Fruit fly (Drosophila melanogaster) whole organism, embryonic: ENCODE results near the gene CG45065.

Experiments
- Ada2b ChIP-seq: fragments of 200-800 bp; sonication (Bioruptor generic); IDR thresholded peaks from 2 replicates; pipeline ENCODE4 v1.3.6; 2022; ENCODE audit warnings: missing biosample characterization, missing genetic modification characterization
- Atf3 ChIP-seq: fragments of 200-800 bp; sonication (Bioruptor generic); optimal IDR thresholded peaks from 3 replicates; lab custom pipeline; 2016; ENCODE audit warnings: missing biosample characterization, missing genetic modification characterization
- Awh ChIP-seq: fragments of 200-800 bp; sonication (Bioruptor generic); IDR thresholded peaks from 2 replicates; pipeline ENCODE4, ENCODE4 v1.3.6; 2022; ENCODE audit warnings: missing biosample characterization, missing genetic modification characterization
- Bdp1 ChIP-seq: fragments of 200-800 bp; sonication (Bioruptor generic); optimal IDR thresholded peaks from 3 replicates; lab custom pipeline; 2016; ENCODE audit warnings: missing biosample characterization, missing genetic modification characterization
- CG10654 ChIP-seq: fragments of 200-800 bp; sonication (Bioruptor generic); optimal IDR thresholded peaks from 2 replicates; lab custom pipeline; 2016; ENCODE audit warnings: missing biosample characterization, missing genetic modification characterization
- CG11695 ChIP-seq: fragments of 200-800 bp; sonication (Bioruptor generic); IDR thresholded peaks from 3 replicates; pipeline ENCODE4 v1.3.6; 2022; ENCODE audit warnings: missing biosample characterization, missing genetic modification characterization
- CG11723 ChIP-seq: fragments of 200-800 bp; sonication (Bioruptor generic); optimal IDR thresholded peaks from 2 replicates; lab custom pipeline; 2017; ENCODE audit warnings: missing biosample characterization, mild to moderate bottlenecking, missing genetic modification characterization
- CG12155 ChIP-seq: fragments of 200-800 bp; sonication (Bioruptor generic); optimal IDR thresholded peaks from 3 replicates; lab custom pipeline; 2016; ENCODE audit warnings: missing biosample characterization, missing genetic modification characterization
- CG12391 ChIP-seq: fragments of 200-800 bp; sonication (Bioruptor generic); optimal IDR thresholded peaks from 3 replicates; lab custom pipeline; 2018; ENCODE audit warnings: missing biosample characterization, mild to moderate bottlenecking, missing genetic modification characterization, moderate library complexity
- CG12744 ChIP-seq: fragments of 200-800 bp; sonication (Bioruptor generic); optimal IDR thresholded peaks from 2 replicates; lab custom pipeline; 2016; ENCODE audit warnings: missing biosample characterization, missing genetic modification characterization
- CG13424 ChIP-seq: fragments of 200-800 bp; sonication (Bioruptor generic); optimal IDR thresholded peaks from 2 replicates; lab custom pipeline; 2019; ENCODE audit warnings: missing biosample characterization, mild to moderate bottlenecking, missing genetic modification characterization, moderate library complexity
- CG13624 ChIP-seq: fragments of 200-800 bp; sonication (Bioruptor generic); optimal IDR thresholded peaks from 2 replicates; lab custom pipeline; 2016; ENCODE audit warnings: missing biosample characterization, missing genetic modification characterization
- CG14050 ChIP-seq: fragments of 200-800 bp; sonication (Bioruptor generic); IDR thresholded peaks from 3 replicates; pipeline ENCODE4 v1.3.6; 2022; ENCODE audit warnings: missing biosample characterization, missing genetic modification characterization
- CG2202 ChIP-seq: fragments of 200-800 bp; sonication (Bioruptor generic); optimal IDR thresholded peaks from 2 replicates; lab custom pipeline; 2018; ENCODE audit warnings: missing biosample characterization, mild to moderate bottlenecking, missing genetic modification characterization
- CG3163 ChIP-seq: fragments of 200-800 bp; sonication (Bioruptor generic); optimal IDR thresholded peaks from 3 replicates; lab custom pipeline; 2016; ENCODE audit warnings: missing biosample characterization, missing genetic modification characterization
- CG33557 ChIP-seq: fragments of 200-800 bp; sonication (Bioruptor generic); optimal IDR thresholded peaks from 2 replicates; lab custom pipeline; 2019; ENCODE audit warnings: missing biosample characterization, mild to moderate bottlenecking, missing genetic modification characterization, moderate library complexity
- CG6254 ChIP-seq: fragments of 200-800 bp; sonication (Bioruptor generic); optimal IDR thresholded peaks from 3 replicates; lab custom pipeline; 2017; ENCODE audit warnings: mild to moderate bottlenecking, missing biosample characterization, missing genetic modification reagents, missing genetic modification characterization
- CG6272 ChIP-seq: fragments of 200-800 bp; sonication (Bioruptor generic); IDR thresholded peaks from 2 replicates; pipeline ENCODE4 v1.3.6; 2022; ENCODE audit warnings: missing biosample characterization, missing genetic modification characterization
- CG7372 ChIP-seq: fragments of 200-800 bp; sonication (Bioruptor generic); IDR thresholded peaks from 2 replicates; pipeline ENCODE4 v1.3.6; 2022; ENCODE audit warnings: missing biosample characterization, missing genetic modification characterization
- CG7786 ChIP-seq: fragments of 200-800 bp; sonication (Bioruptor generic); optimal IDR thresholded peaks from 2 replicates; lab custom pipeline; 2016; ENCODE audit warnings: missing biosample characterization, missing genetic modification characterization
- CG7987 ChIP-seq: fragments of 200-800 bp; sonication (Bioruptor generic); optimal IDR thresholded peaks from 2 replicates; lab custom pipeline; 2018; ENCODE audit warnings: missing biosample characterization, mild to moderate bottlenecking, missing genetic modification characterization, moderate library complexity
- Dfd ChIP-seq, 2 experiments: fragments of >200 bp; optimal IDR thresholded peaks; 2 replicates each; lab custom pipeline; 2017; ENCODE audit warnings: missing biosample characterization in 2 of 2, missing genetic modification characterization in 2 of 2
- Fer1 ChIP-seq: fragments of 200-800 bp; sonication (Bioruptor generic); optimal IDR thresholded peaks from 2 replicates; lab custom pipeline; 2017; ENCODE audit warnings: missing biosample characterization, mild to moderate bottlenecking, missing genetic modification characterization
- Gsc ChIP-seq: fragments of 200-800 bp; sonication (Bioruptor generic); IDR thresholded peaks from 2 replicates; pipeline ENCODE4 v1.3.6; 2022; ENCODE audit warnings: missing biosample characterization, missing genetic modification characterization
- H2.0 ChIP-seq: fragments of 200-800 bp; sonication (Bioruptor generic); IDR thresholded peaks from 2 replicates; pipeline ENCODE4 v1.3.6; 2022; ENCODE audit warnings: missing biosample characterization, missing genetic modification characterization
- Hmr ChIP-seq: fragments of 200-800 bp; sonication (Bioruptor generic); optimal IDR thresholded peaks from 3 replicates; lab custom pipeline; 2017; ENCODE audit warnings: mild to moderate bottlenecking, missing biosample characterization, missing genetic modification reagents, missing genetic modification characterization
- Lpt ChIP-seq: fragments of >200 bp; optimal IDR thresholded peaks from 2 replicates; lab custom pipeline; 2018; ENCODE audit warnings: missing biosample characterization, missing genetic modification characterization
- Neu2 ChIP-seq: fragments of 200-800 bp; sonication (Bioruptor generic); optimal IDR thresholded peaks from 3 replicates; lab custom pipeline; 2016; ENCODE audit warnings: missing biosample characterization, missing genetic modification characterization, borderline replicate concordance
- Tbp ChIP-seq: fragments of >200 bp; optimal IDR thresholded peaks from 2 replicates; lab custom pipeline; 2018; ENCODE audit warnings: missing biosample characterization, missing genetic modification characterization
- Vsx1 ChIP-seq: fragments of 200-800 bp; sonication (Bioruptor generic); optimal IDR thresholded peaks from 2 replicates; lab custom pipeline; 2017; ENCODE audit warnings: missing biosample characterization, mild to moderate bottlenecking, missing genetic modification characterization, missing genetic modification reagents
- YL-1 ChIP-seq: fragments of 200-800 bp; sonication (Bioruptor generic); optimal IDR thresholded peaks from 3 replicates; lab custom pipeline; 2017; ENCODE audit warnings: missing biosample characterization, mild to moderate bottlenecking, missing genetic modification characterization
- bbx ChIP-seq: fragments of 200-800 bp; sonication (Bioruptor generic); IDR thresholded peaks from 2 replicates; pipeline ENCODE4 v1.3.6; 2022; ENCODE audit warnings: missing biosample characterization, missing genetic modification characterization; ENCODE audit not compliant: partially characterized antibody
- bowl ChIP-seq: fragments of 200-800 bp; sonication (Bioruptor generic); IDR thresholded peaks from 2 replicates; pipeline ENCODE4 v1.3.6; 2022; ENCODE audit warnings: missing biosample characterization, missing genetic modification characterization
- chinmo ChIP-seq: fragments of 200-800 bp; sonication (Bioruptor generic); IDR thresholded peaks from 4 replicates; pipeline ENCODE4 v1.3.6; 2022; ENCODE audit warnings: missing biosample characterization, missing genetic modification characterization; ENCODE audit not compliant: partially characterized antibody
- ci ChIP-seq: fragments of 200-800 bp; sonication (Bioruptor generic); IDR thresholded peaks from 3 replicates; pipeline ENCODE4 v1.3.6; 2022; ENCODE audit warnings: missing biosample characterization, missing genetic modification characterization
- crp ChIP-seq, 2 experiments: fragments of 200-800 bp; sonication (Bioruptor generic); optimal IDR thresholded peaks; 2 replicates in 1 of 2; 3 replicates in 1 of 2; lab custom pipeline; 2017; ENCODE audit warnings: missing biosample characterization in 2 of 2, missing genetic modification characterization in 2 of 2, mild to moderate bottlenecking in 1 of 2, moderate library complexity in 1 of 2
- dan ChIP-seq: fragments of 200-800 bp; sonication (Bioruptor generic); IDR thresholded peaks from 2 replicates; pipeline ENCODE4 v1.3.6; 2022; ENCODE audit warnings: missing biosample characterization, missing genetic modification characterization
- dati ChIP-seq: fragments of 200-800 bp; sonication (Bioruptor generic); IDR thresholded peaks from 2 replicates; pipeline ENCODE4 v1.3.6; 2022; ENCODE audit warnings: missing biosample characterization, missing genetic modification characterization
- jigr1 ChIP-seq: fragments of 200-800 bp; sonication (Bioruptor generic); IDR thresholded peaks from 3 replicates; pipeline ENCODE4 v1.3.6; 2022; ENCODE audit warnings: missing biosample characterization, missing genetic modification characterization
- lbe ChIP-seq: fragments of 200-800 bp; sonication (Bioruptor generic); optimal IDR thresholded peaks from 2 replicates; lab custom pipeline; 2016; ENCODE audit warnings: missing biosample characterization, mild to moderate bottlenecking, missing genetic modification characterization
- lov ChIP-seq, 2 experiments: fragments of 200-800 bp in 1 of 2; fragments of >200 bp in 1 of 2; sonication (Bioruptor generic) in 1 of 2; IDR thresholded peaks in 1 of 2; optimal IDR thresholded peaks in 1 of 2; 2 replicates in 1 of 2; 3 replicates in 1 of 2; pipeline versions ENCODE4 v1.3.6 to Lab custom; 2017 to 2022; ENCODE audit warnings: missing biosample characterization in 1 of 2, missing genetic modification characterization in 1 of 2
- oc ChIP-seq: fragments of 200-800 bp; sonication (Bioruptor generic); optimal IDR thresholded peaks from 2 replicates; lab custom pipeline; 2018; ENCODE audit warnings: missing biosample characterization, mild to moderate bottlenecking, missing genetic modification characterization, moderate library complexity
- pho ChIP-seq: fragments of 200-800 bp; sonication (Bioruptor generic); optimal IDR thresholded peaks from 2 replicates; lab custom pipeline; 2016; ENCODE audit warnings: missing biosample characterization, missing genetic modification characterization
- pros ChIP-seq: fragments of 200-800 bp; sonication (Bioruptor generic); optimal IDR thresholded peaks from 3 replicates; lab custom pipeline; 2019; ENCODE audit warnings: missing biosample characterization, mild to moderate bottlenecking, missing genetic modification characterization, moderate library complexity
- salm ChIP-seq: fragments of 200-800 bp; sonication (Bioruptor generic); optimal IDR thresholded peaks from 2 replicates; lab custom pipeline; 2018; ENCODE audit warnings: missing biosample characterization, mild to moderate bottlenecking, missing genetic modification characterization
- sug ChIP-seq: fragments of 200-800 bp; optimal IDR thresholded peaks from 2 replicates; lab custom pipeline; 2019; ENCODE audit warnings: missing biosample characterization, mild to moderate bottlenecking, missing genetic modification characterization, moderate library complexity
- tll ChIP-seq, 2 experiments: fragments of 200-800 bp in 1 of 2; fragments of >200 bp in 1 of 2; sonication (Bioruptor generic) in 1 of 2; optimal IDR thresholded peaks; 2 replicates each; lab custom pipeline; 2017 to 2019; ENCODE audit warnings: missing biosample characterization in 2 of 2, missing genetic modification characterization in 2 of 2, mild to moderate bottlenecking in 1 of 2, moderate library complexity in 1 of 2
- unpg ChIP-seq: fragments of 200-800 bp; sonication (Bioruptor generic); optimal IDR thresholded peaks from 3 replicates; lab custom pipeline; 2018; ENCODE audit warnings: missing biosample characterization, mild to moderate bottlenecking, missing genetic modification characterization, moderate library complexity
- vnd ChIP-seq: fragments of 200-800 bp; sonication (Bioruptor generic); IDR thresholded peaks from 3 replicates; pipeline ENCODE4 v1.3.6; 2022; ENCODE audit warnings: missing biosample characterization, missing genetic modification characterization; ENCODE audit not compliant: partially characterized antibody

The CG45065 gene

DNA sequence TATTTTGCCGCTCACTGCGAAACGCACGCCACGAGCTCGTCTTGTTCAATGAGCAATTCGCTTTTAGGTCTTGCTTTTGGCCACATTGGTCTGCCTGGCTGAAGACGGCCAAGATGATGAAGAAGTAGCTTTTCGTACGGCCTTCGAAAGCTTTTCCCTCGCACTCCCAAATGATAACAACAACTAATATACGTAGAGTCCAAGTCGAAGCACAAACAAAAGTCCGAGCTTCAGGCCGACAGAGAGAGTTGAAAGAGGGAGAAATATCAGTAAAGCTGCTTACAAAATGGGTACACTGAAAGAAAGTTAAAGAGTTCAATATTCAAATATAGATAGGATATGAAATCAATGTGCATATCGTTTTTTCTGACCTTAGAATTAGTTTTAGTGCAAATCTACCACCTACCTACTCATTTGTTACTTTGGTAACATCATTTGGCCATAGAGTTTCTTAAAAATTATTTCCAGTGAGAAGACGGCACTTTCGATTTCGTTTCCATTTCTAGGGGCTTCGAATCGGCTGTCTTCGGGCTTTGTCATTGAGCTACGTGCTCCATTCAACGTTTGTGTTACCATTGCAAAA lies at the start of gene CG45065, which contains the start of gene CG45064 (continued):
- TF ChIP-seq lbe (GFP tag; lab: Kevin White, UChicago) (no peak), H2.0 (peak; percentile 85), CG13624 (GFP tag; lab: Kevin White, UChicago) (peak; percentile 68), crp (GFP tag; optimal IDR thresholded peaks at IDR 0.05; lab: Kevin White, UChicago) (peak in 1 of 2 experiments; percentile 31), CG12155 (GFP tag; lab: Kevin White, UChicago) (peak; percentile 67), sug (peak; percentile 40), Neu2 (GFP tag; lab: Kevin White, UChicago) (no peak), Hmr (peak; percentile 65), pho (GFP tag; lab: Kevin White, UChicago) (peak; percentile 73), Gsc (GFP tag; lab: Robert Waterston, UW) (peak; percentile 59; the same call in 1 of the 2 replicates), CG2202 (tag; lab: Kevin White, UChicago) (peak; percentile 47), CG33557 (GFP tag; lab: Kevin White, UChicago) (no peak), CG7987 (GFP tag; lab: Kevin White, UChicago) (no peak), Ada2b (peak; percentile 69; the same call in 1 of the 2 replicates), CG3163 (GFP tag; lab: Kevin White, UChicago) (peak; percentile 66), tll (GFP tag; optimal IDR thresholded peaks at IDR 0.05; lab: Kevin White, UChicago) (no peak), jigr1 (peak; percentile 74; the same call in 2 of the 3 replicates), CG12391 (peak; percentile 89), CG11723 (GFP tag; lab: Kevin White, UChicago) (peak; percentile 78), CG12744 (GFP tag; lab: Kevin White, UChicago) (peak; percentile 54), Dfd (GFP tag; optimal IDR thresholded peaks at IDR 0.05; lab: Kevin White, UChicago) (no peak), Awh (GFP tag; lab: Robert Waterston, UW) (peak; percentile 93), Bdp1 (peak; percentile 62), CG7786 (GFP tag; lab: Kevin White, UChicago) (peak; percentile 67), lov (optimal IDR thresholded peaks at IDR 0.05; lab: Kevin White, UChicago) (no peak), lov (GFP tag; IDR thresholded peaks at IDR 0.05; lab: Robert Waterston, UW) (no peak; the same call in 1 of the 3 replicates), CG10654 (GFP tag; lab: Kevin White, UChicago) (peak; percentile 68), CG11695 (GFP tag; lab: Robert Waterston, UW) (peak; percentile 69; the same call in 2 of the 3 replicates), CG6272 (GFP tag; lab: Robert Waterston, UW) (peak; percentile 48), bowl (GFP tag; lab: Robert Waterston, UW) (peak; percentile 51; the same call in 1 of the 2 replicates), vnd (GFP tag; lab: Robert Waterston, UW) (no peak), CG7372 (GFP tag; lab: Robert Waterston, UW) (peak; percentile 53; the same call in 1 of the 2 replicates), CG13424 (tag; lab: Kevin White, UChicago) (peak; percentile 88), Fer1 (GFP tag; lab: Kevin White, UChicago) (peak; percentile 75), Atf3 (GFP tag; lab: Kevin White, UChicago) (peak; percentile 67), ci (GFP tag; lab: Robert Waterston, UW) (peak; percentile 97), unpg (GFP tag; lab: Kevin White, UChicago) (peak; percentile 89), pros (GFP tag; lab: Kevin White, UChicago) (no peak), dati (peak; percentile 67), CG14050 (GFP tag; lab: Robert Waterston, UW) (peak; percentile 82), Lpt (GFP tag; lab: Kevin White, UChicago) (no peak), CG6254 (GFP tag; lab: Kevin White, UChicago) (peak; percentile 80), YL-1 (GFP tag; lab: Kevin White, UChicago) (peak; percentile 9), salm (tag; lab: Kevin White, UChicago) (peak; percentile 79), bbx (GFP tag; lab: Robert Waterston, UW) (no peak), Tbp (GFP tag; lab: Kevin White, UChicago) (no peak), Vsx1 (GFP tag; lab: Kevin White, UChicago) (peak; percentile 50), dan (GFP tag; lab: Robert Waterston, UW) (no peak), chinmo (GFP tag; lab: Robert Waterston, UW) (no peak), oc (tag; lab: Kevin White, UChicago) (peak; percentile 92)
